Worm (Caenorhabditis elegans) whole organism, early embryonic: ENCODE data around the gene Y57E12B.10.

ENCODE experiments used
- B0310.2 ChIP-seq: sonication (generic microtip); optimal IDR thresholded peaks from 2 replicates; lab custom pipeline; 2016; ENCODE audit warnings: mild to moderate bottlenecking, missing genetic modification characterization, missing compliant biosample characterization
- F13C5.2 ChIP-seq: sonication (generic microtip); optimal IDR thresholded peaks from 2 replicates; lab custom pipeline; 2017; ENCODE audit warnings: mild to moderate bottlenecking, missing genetic modification characterization, inconsistent platforms, missing compliant biosample characterization
- aly-1 ChIP-seq: sonication (generic microtip); optimal IDR thresholded peaks from 2 replicates; lab custom pipeline; 2016; ENCODE audit warnings: missing genetic modification characterization, missing compliant biosample characterization
- ama-1 ChIP-seq: fragments of 150-350 bp; optimal IDR thresholded peaks from 2 replicates; lab custom pipeline; 2014
- ceh-13 ChIP-seq: fragments of 200-800 bp; sonication (Bioruptor generic); optimal IDR thresholded peaks from 2 replicates; lab custom pipeline; 2018; ENCODE audit warnings: mild to moderate bottlenecking, missing genetic modification characterization, missing compliant biosample characterization
- ceh-36 ChIP-seq: sonication (generic microtip); optimal IDR thresholded peaks from 2 replicates; lab custom pipeline; 2016; ENCODE audit warnings: missing genetic modification characterization, inconsistent platforms, missing compliant biosample characterization
- ets-7 ChIP-seq: sonication (generic microtip); optimal IDR thresholded peaks from 2 replicates; lab custom pipeline; 2016; ENCODE audit warnings: missing genotype, missing genetic modification characterization, missing compliant biosample characterization
- flt-1 ChIP-seq: fragments of 200-800 bp; sonication (Bioruptor generic); IDR thresholded peaks from 2 replicates; pipeline ENCODE4 v1.3.6; 2022; ENCODE audit warnings: missing genetic modification characterization, missing compliant biosample characterization
- hmbx-1 ChIP-seq: sonication (generic microtip); optimal IDR thresholded peaks from 2 replicates; lab custom pipeline; 2016; ENCODE audit warnings: mild to moderate bottlenecking, missing genetic modification characterization, missing compliant biosample characterization
- hmg-4 ChIP-seq: fragments of 200-800 bp; sonication (Bioruptor generic); optimal IDR thresholded peaks from 2 replicates; lab custom pipeline; 2018; ENCODE audit warnings: mild to moderate bottlenecking, missing genetic modification characterization, missing compliant biosample characterization
- hnd-1 ChIP-seq: sonication (generic microtip); optimal IDR thresholded peaks from 2 replicates; lab custom pipeline; 2016; ENCODE audit warnings: missing genetic modification characterization, missing compliant biosample characterization
- pes-1 ChIP-seq: fragments of 200-800 bp; sonication (Bioruptor generic); IDR thresholded peaks from 2 replicates; pipeline ENCODE4 v1.3.6; 2022; ENCODE audit warnings: missing genetic modification reagents, missing genetic modification characterization, missing compliant biosample characterization
- scrt-1 ChIP-seq: fragments of 200-800 bp; sonication (Bioruptor generic); IDR thresholded peaks from 2 replicates; pipeline ENCODE4 v1.3.6; 2022; ENCODE audit warnings: missing genetic modification characterization, missing compliant biosample characterization
- sea-1 ChIP-seq: fragments of 200-800 bp; sonication (Bioruptor generic); conservative IDR thresholded peaks from 2 replicates; pipeline ENCODE4 v1.3.6; 2022; ENCODE audit warnings: missing genetic modification characterization, missing compliant biosample characterization
- tbx-11 ChIP-seq: fragments of 200-800 bp; sonication (Bioruptor generic); IDR thresholded peaks from 2 replicates; pipeline ENCODE4 v1.3.6; 2022; ENCODE audit warnings: missing genetic modification characterization, missing compliant biosample characterization
- tbx-37 ChIP-seq: fragments of 200-800 bp; sonication (Bioruptor generic); conservative IDR thresholded peaks from 2 replicates; pipeline ENCODE4 v1.3.6; 2022; ENCODE audit warnings: missing genetic modification reagents, missing genetic modification characterization, missing compliant biosample characterization
- tra-4 ChIP-seq: sonication (generic microtip); optimal IDR thresholded peaks from 2 replicates; lab custom pipeline; 2017; ENCODE audit warnings: missing genetic modification characterization, missing compliant biosample characterization

Gene Y57E12B.10

DNA sequence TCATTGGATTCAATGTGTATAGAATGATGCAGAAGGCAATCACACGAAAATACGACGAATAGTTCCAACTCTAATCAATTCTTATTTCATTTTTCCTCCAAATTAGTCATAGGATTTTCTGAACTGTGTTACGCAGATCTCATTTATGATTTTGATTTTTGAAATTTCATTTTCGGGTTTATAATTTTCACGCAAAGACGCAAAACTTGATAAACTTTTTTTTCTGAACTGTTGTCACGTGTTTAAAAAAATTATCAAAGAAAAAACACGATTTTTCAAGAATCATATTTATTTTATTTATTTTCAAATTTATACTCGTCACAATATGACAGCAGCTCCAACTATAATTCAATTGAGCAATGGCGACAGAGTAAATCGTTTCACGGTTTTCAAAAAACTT is 39.1 kb downstream of the Y57E12B.10 start, which contains the start of gene K11C4.1:
Gene K11C4.1, plus strand, starts transcription at position 301 of the 400 bp plus-strand sequence.
- no peak for TF ChIP-seq ceh-36 (tag; lab: Kevin White, UChicago)
- no peak for TF ChIP-seq scrt-1 (GFP tag; lab: Robert Waterston, UW)
- TF ChIP-seq flt-1: no peak

DNA sequence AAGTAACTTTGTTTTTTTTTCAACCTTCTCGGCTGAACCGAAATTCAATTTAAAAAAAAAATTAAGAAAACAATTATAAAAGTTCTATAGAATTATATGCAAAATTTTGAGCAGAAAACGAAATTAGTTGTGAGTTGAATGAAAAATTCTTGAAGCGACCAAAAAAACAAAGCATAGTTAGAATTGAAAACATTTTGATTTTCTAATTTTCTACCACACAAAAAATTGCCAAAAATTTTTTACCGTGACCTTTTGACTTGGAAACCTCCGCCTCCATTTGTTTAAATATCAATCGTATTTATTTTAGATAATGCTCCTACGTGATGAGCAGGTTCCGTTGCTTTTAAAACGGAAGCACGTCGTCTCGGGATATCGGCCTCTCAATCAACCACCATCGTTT is 41.0 kb downstream of the Y57E12B.10 start, which contains the start of gene K11C4.2:
Gene K11C4.2, plus strand, starts transcription at position 301 of the 400 bp plus-strand sequence.
- TF ChIP-seq scrt-1 (GFP tag; lab: Robert Waterston, UW) (no peak), hnd-1 (tag; lab: Kevin White, UChicago) (no peak), tbx-11 (GFP tag; lab: Robert Waterston, UW) (no peak), F13C5.2 (tag; lab: Kevin White, UChicago) (no peak), ceh-13 (GFP tag; lab: Kevin White, UChicago) (no peak), pes-1 (no peak), ama-1 (lab: Kevin White, UChicago) (no peak), sea-1 (no peak), flt-1 (no peak), ets-7 (tag; lab: Kevin White, UChicago) (no peak), B0310.2 (no peak), ceh-36 (tag; lab: Kevin White, UChicago) (no peak), hmg-4 (GFP tag; lab: Kevin White, UChicago) (no peak), aly-1 (tag; lab: Kevin White, UChicago) (no peak), hmbx-1 (tag; lab: Kevin White, UChicago) (no peak), tra-4 (no peak), tbx-37 (GFP tag; lab: Robert Waterston, UW) (no peak)

- TF ChIP-seq aly-1 (tag; lab: Kevin White, UChicago): no peak
- TF ChIP-seq flt-1: no peak
- no peak for TF ChIP-seq sea-1
- no peak for TF ChIP-seq tbx-11 (GFP tag; lab: Robert Waterston, UW)
- TF ChIP-seq ets-7 (tag; lab: Kevin White, UChicago): no peak
Measured at ce11 chrV:6893681-6894080, 42.1 kb downstream of the Y57E12B.10 start.

ce11 chrV:6888828-6889227 is 47.0 kb downstream of the Y57E12B.10 start:
- TF ChIP-seq scrt-1 (GFP tag; lab: Robert Waterston, UW): peak; percentile 78
- peak; percentile 46 for TF ChIP-seq ets-7 (tag; lab: Kevin White, UChicago)
- peak; percentile 88 for TF ChIP-seq aly-1 (tag; lab: Kevin White, UChicago)
- peak; percentile 87 for TF ChIP-seq ama-1 (lab: Kevin White, UChicago)
- TF ChIP-seq tra-4: peak; percentile 50
- peak; percentile 68 for TF ChIP-seq hnd-1 (tag; lab: Kevin White, UChicago)
- TF ChIP-seq hmg-4 (GFP tag; lab: Kevin White, UChicago): peak; percentile 89
- peak; percentile 70 for TF ChIP-seq ceh-36 (tag; lab: Kevin White, UChicago)
- TF ChIP-seq tbx-37 (GFP tag; lab: Robert Waterston, UW): peak; percentile 79
- peak; percentile 76 for TF ChIP-seq tbx-11 (GFP tag; lab: Robert Waterston, UW)
- peak; percentile 85 for TF ChIP-seq pes-1
- TF ChIP-seq sea-1: peak; percentile 82
- peak; percentile 87 for TF ChIP-seq F13C5.2 (tag; lab: Kevin White, UChicago)
- peak; percentile 79 for TF ChIP-seq flt-1
- TF ChIP-seq ceh-13 (GFP tag; lab: Kevin White, UChicago): peak; percentile 28
- TF ChIP-seq B0310.2: peak; percentile 83
- TF ChIP-seq hmbx-1 (tag; lab: Kevin White, UChicago): peak; percentile 61
